Fruit fly (Drosophila melanogaster) whole organism, wandering third instar larva: ENCODE measurements around the gene Sry-delta.
A peak's percentile ranks its signal among the peaks of the same experiment; 100 is the strongest.

Source experiments
- Abd-B ChIP-seq: fragments of >200 bp; optimal IDR thresholded peaks from 2 replicates; lab custom pipeline; 2017; ENCODE audit warnings: missing biosample characterization, missing genetic modification characterization
- CG32264 ChIP-seq: fragments of 200-800 bp; sonication (Bioruptor generic); optimal IDR thresholded peaks from 2 replicates; lab custom pipeline; 2016; ENCODE audit warnings: missing biosample characterization, missing genetic modification characterization
- CG9705 ChIP-seq: fragments of 200-800 bp; sonication (Bioruptor generic); optimal IDR thresholded peaks from 2 replicates; lab custom pipeline; 2018; ENCODE audit warnings: missing biosample characterization, mild to moderate bottlenecking, missing genetic modification characterization
- CrebA ChIP-seq: fragments of 200-800 bp; sonication (Bioruptor generic); optimal IDR thresholded peaks from 2 replicates; lab custom pipeline; 2016; ENCODE audit warnings: missing biosample characterization, mild to moderate bottlenecking, missing genetic modification characterization, borderline replicate concordance
- Dfd ChIP-seq: fragments of >200 bp; optimal IDR thresholded peaks from 2 replicates; lab custom pipeline; 2017; ENCODE audit warnings: missing biosample characterization, missing genetic modification characterization
- Dif ChIP-seq: fragments of 200-275, 200-300 bp; sonication (Bioruptor generic); optimal IDR thresholded peaks from 2 replicates; lab custom pipeline; 2018; ENCODE audit warnings: missing biosample characterization, missing genetic modification characterization; ENCODE audit not compliant: partially characterized antibody
- GATAd ChIP-seq: sonication (Bioruptor generic); optimal IDR thresholded peaks from 2 replicates; lab custom pipeline; 2016; ENCODE audit warnings: missing biosample characterization, missing genetic modification characterization
- HLH106 ChIP-seq: fragments of 200-800 bp; optimal IDR thresholded peaks from 3 replicates; lab custom pipeline; 2019; ENCODE audit warnings: missing biosample characterization, mild to moderate bottlenecking, missing genetic modification characterization, moderate library complexity
- Hnf4 ChIP-seq: fragments of 200-800 bp; sonication (Bioruptor generic); optimal IDR thresholded peaks from 2 replicates; lab custom pipeline; 2016; ENCODE audit warnings: missing biosample characterization, mild to moderate bottlenecking, missing genetic modification characterization
- Hr78 ChIP-seq: fragments of >200 bp; optimal IDR thresholded peaks from 2 replicates; lab custom pipeline; 2017; ENCODE audit warnings: missing biosample characterization, missing genetic modification characterization
- Hr83 ChIP-seq: fragments of 200-300 bp; sonication (Bioruptor generic); optimal IDR thresholded peaks from 2 replicates; lab custom pipeline; 2016; ENCODE audit warnings: missing biosample characterization, mild to moderate bottlenecking, missing genetic modification characterization, moderate library complexity; ENCODE audit not compliant: poor library complexity, severe bottlenecking
- Jra ChIP-seq: sonication (Bioruptor generic); optimal IDR thresholded peaks from 2 replicates; lab custom pipeline; 2016; ENCODE audit warnings: missing biosample characterization, missing genetic modification characterization
- Mio ChIP-seq: sonication (Bioruptor generic); optimal IDR thresholded peaks from 2 replicates; lab custom pipeline; 2016; ENCODE audit warnings: missing biosample characterization, missing genetic modification characterization
- Myc ChIP-seq: fragments of >200 bp; optimal IDR thresholded peaks from 2 replicates; lab custom pipeline; 2017
- N ChIP-seq: fragments of >200 bp; optimal IDR thresholded peaks from 2 replicates; lab custom pipeline; 2018; ENCODE audit warnings: missing biosample characterization, missing external identifiers, missing genetic modification characterization
- OdsH ChIP-seq: fragments of 200-800 bp; sonication (Bioruptor generic); optimal IDR thresholded peaks from 2 replicates; lab custom pipeline; 2016; ENCODE audit warnings: missing biosample characterization, mild to moderate bottlenecking, missing genetic modification characterization
- Rel ChIP-seq, 2 experiments: fragments of 200-800 bp; sonication (Bioruptor generic) in 1 of 2; optimal IDR thresholded peaks; 2 replicates in 1 of 2; 3 replicates in 1 of 2; lab custom pipeline; 2016 to 2019; ENCODE audit warnings: mild to moderate bottlenecking in 2 of 2, missing biosample characterization in 2 of 2, missing genetic modification characterization in 2 of 2, moderate library complexity in 1 of 2
- Sp1 ChIP-seq: fragments of 200-800 bp; sonication (Bioruptor generic); optimal IDR thresholded peaks from 3 replicates; lab custom pipeline; 2019; ENCODE audit warnings: missing biosample characterization, mild to moderate bottlenecking, missing genetic modification characterization, moderate library complexity
- Vsx2 ChIP-seq: fragments of 200-300, 225-300 bp; sonication (Bioruptor generic); optimal IDR thresholded peaks from 2 replicates; lab custom pipeline; 2018; ENCODE audit warnings: missing biosample characterization, missing genetic modification characterization; ENCODE audit not compliant: partially characterized antibody
- br ChIP-seq: fragments of 200-800 bp; sonication (Bioruptor generic); optimal IDR thresholded peaks from 2 replicates; lab custom pipeline; 2016; ENCODE audit warnings: missing biosample characterization, missing genetic modification characterization
- brk ChIP-seq: fragments of 200-800 bp; sonication (Bioruptor generic); optimal IDR thresholded peaks from 2 replicates; lab custom pipeline; 2016; ENCODE audit warnings: missing biosample characterization, mild to moderate bottlenecking, missing genetic modification characterization
- dl ChIP-seq, 2 experiments: fragments of 175-275, 200-275 bp in 1 of 2; fragments of 200-275 bp in 1 of 2; sonication (Bioruptor generic); optimal IDR thresholded peaks; lab custom pipeline; 2018; ENCODE audit warnings: mild to moderate bottlenecking in 2 of 2, missing biosample characterization in 2 of 2, missing genetic modification characterization in 2 of 2, moderate library complexity in 2 of 2; ENCODE audit not compliant: partially characterized antibody in 2 of 2, insufficient read depth in 1 of 2
- dmrt93B ChIP-seq: fragments of 200-800 bp; sonication (Bioruptor generic); optimal IDR thresholded peaks from 2 replicates; lab custom pipeline; 2018; ENCODE audit warnings: missing biosample characterization, mild to moderate bottlenecking, missing genetic modification characterization
- dsf ChIP-seq: sonication (Bioruptor generic); optimal IDR thresholded peaks from 2 replicates; lab custom pipeline; 2016; ENCODE audit warnings: missing biosample characterization, missing genetic modification characterization, borderline replicate concordance
- ey ChIP-seq: fragments of 200-800 bp; sonication (Bioruptor generic); optimal IDR thresholded peaks from 2 replicates; lab custom pipeline; 2016; ENCODE audit warnings: missing biosample characterization, missing genetic modification characterization
- foxo ChIP-seq, 2 experiments: fragments of 200-800 bp; sonication (Bioruptor generic); optimal IDR thresholded peaks; 2 replicates in 1 of 2; 3 replicates in 1 of 2; lab custom pipeline; 2016 to 2017; ENCODE audit warnings: missing biosample characterization in 2 of 2, missing genetic modification characterization in 2 of 2
- fru ChIP-seq: fragments of 200-800 bp; sonication (Bioruptor generic); optimal IDR thresholded peaks from 3 replicates; lab custom pipeline; 2016; ENCODE audit warnings: missing biosample characterization, mild to moderate bottlenecking, missing genetic modification characterization
- h ChIP-seq: fragments of 200-800 bp; sonication (Bioruptor generic); optimal IDR thresholded peaks from 3 replicates; lab custom pipeline; 2016; ENCODE audit warnings: missing biosample characterization, mild to moderate bottlenecking, missing genetic modification characterization
- jim ChIP-seq: fragments of 175-275, 200-325 bp; sonication (Bioruptor generic); optimal IDR thresholded peaks from 2 replicates; lab custom pipeline; 2016; ENCODE audit warnings: missing biosample characterization, mild to moderate bottlenecking, missing genetic modification characterization
- lola ChIP-seq: fragments of >200 bp; optimal IDR thresholded peaks from 2 replicates; lab custom pipeline; 2017; ENCODE audit warnings: missing biosample characterization, missing genetic modification characterization
- pan ChIP-seq: fragments of >200 bp; optimal IDR thresholded peaks from 2 replicates; lab custom pipeline; 2017
- psq ChIP-seq: fragments of 200-800 bp; sonication (Bioruptor generic); optimal IDR thresholded peaks from 3 replicates; lab custom pipeline; 2017; ENCODE audit warnings: missing biosample characterization, mild to moderate bottlenecking, missing genetic modification characterization, moderate library complexity
- rgr ChIP-seq: fragments of 200-800 bp; sonication (Bioruptor generic); optimal IDR thresholded peaks from 3 replicates; lab custom pipeline; 2016; ENCODE audit warnings: missing biosample characterization, mild to moderate bottlenecking, missing genetic modification characterization
- sage ChIP-seq: fragments of 200-800 bp; sonication (Bioruptor generic); optimal IDR thresholded peaks from 2 replicates; lab custom pipeline; 2016; ENCODE audit warnings: missing biosample characterization, mild to moderate bottlenecking, missing genetic modification characterization
- sv ChIP-seq: fragments of 200-800 bp; sonication (Bioruptor generic); optimal IDR thresholded peaks from 3 replicates; lab custom pipeline; 2016; ENCODE audit warnings: missing biosample characterization, missing genetic modification characterization
- tai ChIP-seq: sonication (Bioruptor generic); optimal IDR thresholded peaks from 2 replicates; lab custom pipeline; 2016; ENCODE audit warnings: missing biosample characterization, missing genetic modification characterization
- usp ChIP-seq: fragments of >200 bp; optimal IDR thresholded peaks from 2 replicates; lab custom pipeline; 2017; ENCODE audit warnings: missing biosample characterization, missing genetic modification characterization
- woc ChIP-seq: sonication (Bioruptor generic); optimal IDR thresholded peaks from 2 replicates; lab custom pipeline; 2016; ENCODE audit warnings: missing biosample characterization, mild to moderate bottlenecking, missing genetic modification characterization

The Sry-delta gene

dm6 chr3R:30055915-30056544, 12.9 kb downstream of the Sry-delta start, which contains the start of the genes Rpp14b and spn-A:
Gene Rpp14b (plus strand): TSS chr3R:30055957.
Gene spn-A (minus strand): TSS chr3R:30056037.
- TF ChIP-seq foxo (GFP tag; optimal IDR thresholded peaks at IDR 0.05; lab: Kevin White, UChicago) (peak in 1 of 2 experiments; percentile 43), fru (GFP tag; lab: Kevin White, UChicago) (no peak), Hr78 (GFP tag; lab: Kevin White, UChicago) (no peak), N (GFP tag; lab: Kevin White, UChicago) (no peak), CG9705 (no peak), CrebA (GFP tag; lab: Kevin White, UChicago) (no peak), HLH106 (peak; percentile 39), Myc (lab: Kevin White, UChicago) (no peak), Vsx2 (GFP tag; lab: Kevin White, UChicago) (no peak), jim (no peak), tai (GFP tag; lab: Kevin White, UChicago) (no peak), dl (GFP tag; optimal IDR thresholded peaks at IDR 0.05; lab: Kevin White, UChicago; ENCODE audit: insufficient read depth in 1 of 2, partially characterized antibody in 2 of 2) (no peak), Abd-B (no peak), Rel (GFP tag; optimal IDR thresholded peaks at IDR 0.05; lab: Kevin White, UChicago) (no peak), Rel (tag; optimal IDR thresholded peaks at IDR 0.05; lab: Kevin White, UChicago) (no peak), GATAd (no peak), Mio (no peak), ey (GFP tag; lab: Kevin White, UChicago) (peak; percentile 19), lola (GFP tag; lab: Kevin White, UChicago) (no peak), dsf (no peak), Sp1 (peak; percentile 13), sage (no peak), pan (lab: Kevin White, UChicago) (no peak), Hnf4 (GFP tag; lab: Kevin White, UChicago) (no peak), CG32264 (no peak), sv (GFP tag; lab: Kevin White, UChicago) (no peak), usp (GFP tag; lab: Kevin White, UChicago) (no peak), psq (GFP tag; lab: Kevin White, UChicago) (no peak), brk (no peak), Hr83 (peak; percentile 21), dmrt93B (GFP tag; lab: Kevin White, UChicago) (no peak), woc (GFP tag; lab: Kevin White, UChicago) (peak; percentile 47), Jra (GFP tag; lab: Kevin White, UChicago) (no peak), OdsH (peak; percentile 4), rgr (GFP tag; lab: Kevin White, UChicago) (peak; percentile 53), br (GFP tag; lab: Kevin White, UChicago) (peak; percentile 30), Dif (GFP tag; lab: Kevin White, UChicago) (no peak), Dfd (GFP tag; lab: Kevin White, UChicago) (no peak), h (peak; percentile 18)
- TF ChIP-seq, all 38 proteins: peak for 10

- no peak for TF ChIP-seq Dif (GFP tag; lab: Kevin White, UChicago)
- TF ChIP-seq brk, result no peak
- TF ChIP-seq Hr78 (GFP tag; lab: Kevin White, UChicago), result no peak
- TF ChIP-seq fru (GFP tag; lab: Kevin White, UChicago), result peak; percentile 85
- TF ChIP-seq sv (GFP tag; lab: Kevin White, UChicago), result peak; percentile 43
- TF ChIP-seq Mio, result peak; percentile 17
- peak; percentile 91 for TF ChIP-seq h
- TF ChIP-seq psq (GFP tag; lab: Kevin White, UChicago), result peak; percentile 80
- TF ChIP-seq CG32264, result peak; percentile 52
- TF ChIP-seq rgr (GFP tag; lab: Kevin White, UChicago), result peak; percentile 93
- peak; percentile 87 for TF ChIP-seq br (GFP tag; lab: Kevin White, UChicago)
- TF ChIP-seq Hr83, result peak; percentile 72
- peak; percentile 81 for TF ChIP-seq woc (GFP tag; lab: Kevin White, UChicago)
- TF ChIP-seq OdsH, result peak; percentile 81
- TF ChIP-seq Myc (lab: Kevin White, UChicago), result peak; percentile 94
- TF ChIP-seq jim, result no peak
- peak; percentile 85 for TF ChIP-seq Jra (GFP tag; lab: Kevin White, UChicago)
- no peak for TF ChIP-seq usp (GFP tag; lab: Kevin White, UChicago)
- TF ChIP-seq dmrt93B (GFP tag; lab: Kevin White, UChicago), result peak; percentile 52
- no peak for TF ChIP-seq N (GFP tag; lab: Kevin White, UChicago)
- no peak for TF ChIP-seq tai (GFP tag; lab: Kevin White, UChicago)
- peak; percentile 89 for TF ChIP-seq HLH106
- peak in 1 of 2 experiments; percentile 88 for TF ChIP-seq foxo (GFP tag; optimal IDR thresholded peaks at IDR 0.05; lab: Kevin White, UChicago)
- no peak for TF ChIP-seq CrebA (GFP tag; lab: Kevin White, UChicago)
- no peak for TF ChIP-seq lola (GFP tag; lab: Kevin White, UChicago)
- peak; percentile 82 for TF ChIP-seq Sp1
- no peak for TF ChIP-seq Vsx2 (GFP tag; lab: Kevin White, UChicago)
- peak; percentile 62 for TF ChIP-seq sage
- TF ChIP-seq Rel (GFP tag; optimal IDR thresholded peaks at IDR 0.05; lab: Kevin White, UChicago), result no peak
- peak; percentile 86 for TF ChIP-seq Rel (tag; optimal IDR thresholded peaks at IDR 0.05; lab: Kevin White, UChicago)
- peak; percentile 91 for TF ChIP-seq ey (GFP tag; lab: Kevin White, UChicago)
- TF ChIP-seq dsf, result peak; percentile 69
- TF ChIP-seq Hnf4 (GFP tag; lab: Kevin White, UChicago), result no peak
- no peak for TF ChIP-seq dl (GFP tag; optimal IDR thresholded peaks at IDR 0.05; lab: Kevin White, UChicago; ENCODE audit: insufficient read depth in 1 of 2, partially characterized antibody in 2 of 2)
- TF ChIP-seq pan (lab: Kevin White, UChicago), result no peak
- TF ChIP-seq CG9705, result peak; percentile 77
- TF ChIP-seq GATAd, result peak; percentile 65
- no peak for TF ChIP-seq Abd-B
- no peak for TF ChIP-seq Dfd (GFP tag; lab: Kevin White, UChicago)
- TF ChIP-seq, all 38 proteins: peak for 23
Measured at dm6 chr3R:30056592-30057135, 13.5 kb downstream of the Sry-delta start, which contains the start of the genes CG7950 and Rpp14a. Gene CG7950 (plus strand): TSS chr3R:30056859. Gene Rpp14a (plus strand): TSS chr3R:30056859.
